Worm (Caenorhabditis elegans): ENCODE data around the gene CC8.2.
A peak's percentile ranks its signal among the peaks of the same experiment; 100 is the strongest.

Gene CC8.2

DNA sequence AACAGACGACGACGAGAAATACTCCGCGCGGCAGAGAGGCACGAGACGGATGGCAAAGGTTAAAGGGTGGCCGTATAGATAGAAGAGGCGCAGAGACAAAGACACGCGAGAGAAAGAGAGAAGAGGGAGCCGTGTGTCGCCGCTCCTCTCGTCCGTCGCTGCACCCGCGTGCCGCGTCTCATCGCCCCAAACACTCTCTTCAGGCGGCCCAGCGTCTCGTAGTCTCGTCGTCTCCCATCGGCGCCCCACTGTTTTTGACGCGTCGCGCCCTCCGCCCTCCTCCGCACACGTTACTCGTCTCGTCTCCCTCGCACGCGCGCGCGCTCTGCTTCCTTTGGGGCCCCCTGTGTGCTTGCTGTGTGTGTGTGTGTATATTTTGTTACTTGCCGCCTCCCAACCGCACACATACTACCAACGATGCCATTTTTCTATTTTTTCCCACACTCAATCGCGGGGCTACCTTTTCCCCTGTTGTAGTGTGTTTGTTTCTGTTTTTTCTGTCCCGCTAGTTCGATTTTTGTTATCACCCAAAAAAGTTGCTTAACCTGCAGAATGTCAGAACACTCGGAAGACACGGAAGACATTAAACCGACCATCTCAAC is 11.9 kb downstream of the CC8.2 start, which contains the start of gene madf-9 (continued):
- TF ChIP-seq nhr-42 (GFP tag; IDR thresholded peaks at IDR 0.05) = peak; percentile 76; the same call in 1 of the 2 replicates
- no peak for TF ChIP-seq lin-29 (GFP tag; IDR thresholded peaks at IDR 0.05)
- peak; percentile 62 for TF ChIP-seq F37D6.2 (tag; optimal IDR thresholded peaks at IDR 0.05)
- no peak for TF ChIP-seq zag-1 (tag; optimal IDR thresholded peaks at IDR 0.05)
- no peak for TF ChIP-seq snpc-1.2 (GFP tag; IDR thresholded peaks at IDR 0.05)
- no peak for TF ChIP-seq ztf-7 (tag; optimal IDR thresholded peaks at IDR 0.05)
- no peak for TF ChIP-seq lin-1 (GFP tag; IDR thresholded peaks at IDR 0.05)
- no peak for TF ChIP-seq ama-1 (optimal IDR thresholded peaks at IDR 0.05)
- TF ChIP-seq jun-1 (tag; optimal IDR thresholded peaks at IDR 0.05) = no peak
- TF ChIP-seq snpc-4 (tag; optimal IDR thresholded peaks at IDR 0.05) = no peak
- TF ChIP-seq daf-16 (GFP tag; optimal IDR thresholded peaks at IDR 0.05) = peak; percentile 10 to 56
- peak; percentile 68 for TF ChIP-seq daf-16 (tag; optimal IDR thresholded peaks at IDR 0.05)
- TF ChIP-seq nhr-111 (GFP tag; optimal IDR thresholded peaks at IDR 0.05) = no peak
- peak; percentile 26 for TF ChIP-seq spr-3 (GFP tag; optimal IDR thresholded peaks at IDR 0.05)
- TF ChIP-seq F26F4.8 (GFP tag; conservative IDR thresholded peaks at IDR 0.05) = no peak
- peak; percentile 47 for TF ChIP-seq dmd-6 (GFP tag; IDR thresholded peaks at IDR 0.05)
- no peak for TF ChIP-seq gei-8 (GFP tag; optimal IDR thresholded peaks at IDR 0.05)
- peak; percentile 68 for TF ChIP-seq mep-1 (tag; optimal IDR thresholded peaks at IDR 0.05)
- no peak for TF ChIP-seq dmd-9 (GFP tag; IDR thresholded peaks at IDR 0.05)
- TF ChIP-seq aly-2 (tag; optimal IDR thresholded peaks at IDR 0.05) = no peak
- no peak for TF ChIP-seq nhr-25 (tag; optimal IDR thresholded peaks at IDR 0.05; ENCODE audit: borderline replicate concordance, insufficient read depth)
- peak; percentile 71 for TF ChIP-seq spr-1 (tag; optimal IDR thresholded peaks at IDR 0.05)
- no peak for TF ChIP-seq Y75B8A.6 (GFP tag; IDR thresholded peaks at IDR 0.05)
- TF ChIP-seq lir-3 (tag; optimal IDR thresholded peaks at IDR 0.05) = no peak
- peak; percentile 81 for TF ChIP-seq nhr-6 (tag; optimal IDR thresholded peaks at IDR 0.05)
- no peak for TF ChIP-seq ZK546.5 (tag; optimal IDR thresholded peaks at IDR 0.05)
- TF ChIP-seq lsy-2 (tag; optimal IDR thresholded peaks at IDR 0.05) = peak; percentile 37 to 44
- TF ChIP-seq ztf-11 (tag; optimal IDR thresholded peaks at IDR 0.05) = no peak
- no peak for TF ChIP-seq skn-1 (tag; optimal IDR thresholded peaks at IDR 0.05)
- no peak for TF ChIP-seq fkh-10 (GFP tag; optimal IDR thresholded peaks at IDR 0.05)
- TF ChIP-seq attf-4 (tag; optimal IDR thresholded peaks at IDR 0.05) = no peak
- no peak for TF ChIP-seq nhr-77 (tag; optimal IDR thresholded peaks at IDR 0.05)
- no peak for TF ChIP-seq nhr-76 (tag; optimal IDR thresholded peaks at IDR 0.05)
- no peak for TF ChIP-seq unc-39 (tag; optimal IDR thresholded peaks at IDR 0.05)
- peak; percentile 61 for TF ChIP-seq ctbp-1 (GFP tag; IDR thresholded peaks at IDR 0.05)
- peak; percentile 45 for TF ChIP-seq dve-1 (tag; optimal IDR thresholded peaks at IDR 0.05; ENCODE audit: insufficient read depth)
- peak; percentile 78 to 88 for TF ChIP-seq mdl-1 (tag; optimal IDR thresholded peaks at IDR 0.05)
- peak in 1 of 2 experiments; percentile 77 for TF ChIP-seq hif-1 (tag; optimal IDR thresholded peaks at IDR 0.05)
- TF ChIP-seq zip-2 (tag; optimal IDR thresholded peaks at IDR 0.05) = no peak
- TF ChIP-seq T26A8.4 (GFP tag; IDR thresholded peaks at IDR 0.05) = peak; percentile 77
- TF ChIP-seq ceh-20 (GFP tag; IDR thresholded peaks at IDR 0.05) = peak; percentile 22; the same call in 1 of the 2 replicates
- TF ChIP-seq F49E8.2 (tag; optimal IDR thresholded peaks at IDR 0.05; ENCODE audit: borderline replicate concordance) = no peak
- TF ChIP-seq ceh-28 (tag; optimal IDR thresholded peaks at IDR 0.05) = no peak
- TF ChIP-seq zfp-2 (tag; optimal IDR thresholded peaks at IDR 0.05) = no peak
- TF ChIP-seq unc-62 (GFP tag; optimal IDR thresholded peaks at IDR 0.05 in 1 of 2) = no peak
- no peak for TF ChIP-seq unc-62 (tag; optimal IDR thresholded peaks at IDR 0.05)
- peak; percentile 98 for TF ChIP-seq madf-9 (GFP tag; conservative IDR thresholded peaks at IDR 0.05)
- TF ChIP-seq Y105C5A.15 (GFP tag; IDR thresholded peaks at IDR 0.05) = no peak
- TF ChIP-seq set-16 (GFP tag; IDR thresholded peaks at IDR 0.05) = peak; percentile 100
- no peak for TF ChIP-seq sdz-12 (GFP tag; optimal IDR thresholded peaks at IDR 0.05)
- TF ChIP-seq saeg-2 (GFP tag; IDR thresholded peaks at IDR 0.05) = 0 out of 2 replicates have a peak, but pooled peaks have one; percentile 64
- peak; percentile 11; the same call in 1 of the 2 replicates for TF ChIP-seq vab-7 (GFP tag; IDR thresholded peaks at IDR 0.05)
